Fruit fly (Drosophila melanogaster) whole organism, adult: ENCODE data around the gene Msh6.

Experiments used
- CG11617 ChIP-seq: fragments of 200-800 bp; sonication (Bioruptor generic); optimal IDR thresholded peaks from 2 replicates; lab custom pipeline; 2017; ENCODE audit warnings: mild to moderate bottlenecking, missing biosample characterization, missing genetic modification reagents, missing genetic modification characterization
- CG12768 ChIP-seq: fragments of 200-800 bp; sonication (Bioruptor generic); optimal IDR thresholded peaks from 2 replicates; lab custom pipeline; 2017; ENCODE audit warnings: missing biosample characterization, missing genetic modification characterization, mild to moderate bottlenecking, moderate library complexity, missing genetic modification reagents
- CG14711 ChIP-seq: fragments of 200-800 bp; sonication (Bioruptor generic); optimal IDR thresholded peaks from 2 replicates; lab custom pipeline; 2018; ENCODE audit warnings: missing biosample characterization, mild to moderate bottlenecking, missing genetic modification characterization, moderate library complexity
- CG1620 ChIP-seq: fragments of 200-800 bp; sonication (Bioruptor generic); optimal IDR thresholded peaks from 2 replicates; lab custom pipeline; 2016; ENCODE audit warnings: missing biosample characterization, missing genetic modification characterization
- CG33017 ChIP-seq: fragments of 200-800 bp; sonication (Bioruptor generic); optimal IDR thresholded peaks from 2 replicates; lab custom pipeline; 2018; ENCODE audit warnings: missing biosample characterization, mild to moderate bottlenecking, missing genetic modification characterization, moderate library complexity
- CG5204 ChIP-seq: fragments of 200-800 bp; sonication (Bioruptor generic); optimal IDR thresholded peaks from 2 replicates; lab custom pipeline; 2016; ENCODE audit warnings: missing biosample characterization, missing genetic modification characterization
- Clk ChIP-seq: fragments of 200-800 bp; sonication (Bioruptor generic); optimal IDR thresholded peaks from 2 replicates; lab custom pipeline; 2017; ENCODE audit warnings: missing biosample characterization, missing genetic modification characterization
- Crg-1 ChIP-seq: fragments of 200-800 bp; sonication (Bioruptor generic); optimal IDR thresholded peaks from 2 replicates; lab custom pipeline; 2016; ENCODE audit warnings: missing biosample characterization, missing genetic modification characterization
- bab1 ChIP-seq: fragments of 200-800 bp; sonication (Bioruptor generic); optimal IDR thresholded peaks from 3 replicates; lab custom pipeline; 2019; ENCODE audit warnings: missing biosample characterization, mild to moderate bottlenecking, missing genetic modification characterization, moderate library complexity
- cnc ChIP-seq, 2 experiments: fragments of >200 bp; optimal IDR thresholded peaks; 2 replicates each; lab custom pipeline; 2017
- kay ChIP-seq: fragments of 200-800 bp; sonication (Bioruptor generic); peaks from one replicate; lab custom pipeline; 2016; ENCODE audit warnings: missing biosample characterization, missing genetic modification characterization, borderline replicate concordance
- ovo ChIP-seq: fragments of 200-800 bp; sonication (Bioruptor generic); optimal IDR thresholded peaks from 2 replicates; lab custom pipeline; 2016; ENCODE audit warnings: missing biosample characterization, missing genetic modification characterization
- pad ChIP-seq: fragments of 200-800 bp; sonication (Bioruptor generic); optimal IDR thresholded peaks from 3 replicates; lab custom pipeline; 2017; ENCODE audit warnings: missing biosample characterization, missing genetic modification characterization, mild to moderate bottlenecking, moderate library complexity, missing genetic modification reagents

DNA sequence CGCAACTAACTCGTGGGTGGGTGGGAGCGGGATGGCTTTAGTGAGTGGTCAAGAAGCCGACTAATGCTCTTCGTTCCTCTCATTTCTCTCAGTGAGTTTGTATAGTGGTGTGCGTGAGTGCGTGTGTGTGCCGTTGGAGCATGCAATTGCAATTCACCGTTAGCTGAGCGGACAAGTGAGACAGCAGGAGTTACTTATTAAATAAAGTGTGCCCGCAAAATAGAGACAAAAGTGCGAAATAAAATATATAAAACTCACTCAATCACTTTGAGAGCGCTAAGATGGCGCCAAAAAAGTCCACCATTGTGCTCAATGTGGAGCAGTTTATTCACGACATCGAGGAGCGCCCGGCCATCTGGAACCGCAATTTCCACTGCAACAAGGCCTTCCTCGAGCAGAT, 49.8 kb downstream of the Msh6 start:
- TF ChIP-seq CG33017 (tag; lab: Kevin White, UChicago) (no peak), pad (peak; percentile 24), CG14711 (tag; lab: Kevin White, UChicago) (no peak), Crg-1 (GFP tag; lab: Kevin White, UChicago) (no peak), CG12768 (GFP tag; lab: Kevin White, UChicago) (no peak), CG1620 (GFP tag; lab: Kevin White, UChicago) (no peak), Clk (GFP tag; lab: Kevin White, UChicago) (no peak), bab1 (GFP tag; lab: Kevin White, UChicago) (no peak), CG5204 (no peak), CG11617 (no peak), kay (GFP tag; lab: Kevin White, UChicago) (no peak), cnc (optimal IDR thresholded peaks at IDR 0.05; lab: Kevin White, UChicago) (no peak), ovo (GFP tag; lab: Kevin White, UChicago) (peak; percentile 45)
